Worm (Caenorhabditis elegans): ENCODE measurements around the gene pyp-1.
"Not testable (repeated sequence)": the region's sequence is repeated elsewhere in the genome, so short reads cannot be mapped to it uniquely, and the experiment has no call there.

- TF ChIP-seq lin-39 (tag; optimal IDR thresholded peaks at IDR 0.05); skn-1 (tag; optimal IDR thresholded peaks at IDR 0.05); ztf-7 (tag; optimal IDR thresholded peaks at IDR 0.05); dmd-9 (GFP tag; IDR thresholded peaks at IDR 0.05): not testable (repeated sequence)
These were observed 30.1 kb upstream of the pyp-1 start, which contains the start of the genes F44D12.16 and msd-2 for ce11 chrIV:10028779-10029178.
